Fruit fly (Drosophila melanogaster) whole organism, pupa: ENCODE data around the gene Non3.

ENCODE experiments used
- CG15710 ChIP-seq: fragments of 200-800 bp; sonication (Bioruptor generic); optimal IDR thresholded peaks from 2 replicates; lab custom pipeline; 2018; ENCODE audit warnings: missing biosample characterization, mild to moderate bottlenecking, missing genetic modification characterization, moderate library complexity
- CG34367 ChIP-seq: fragments of 200-800 bp; sonication (Bioruptor generic); optimal IDR thresholded peaks from 2 replicates; lab custom pipeline; 2018; ENCODE audit warnings: missing biosample characterization, mild to moderate bottlenecking, missing genetic modification characterization
- CG4496 ChIP-seq: fragments of 200-800 bp; sonication (Bioruptor generic); IDR thresholded peaks from 3 replicates; pipeline ENCODE4 v1.3.6; 2022; ENCODE audit warnings: missing biosample characterization, missing genetic modification characterization
- D1 ChIP-seq: fragments of 200-800 bp; sonication (Bioruptor generic); optimal IDR thresholded peaks from 2 replicates; lab custom pipeline; 2018; ENCODE audit warnings: missing biosample characterization, mild to moderate bottlenecking, missing genetic modification characterization, moderate library complexity
- Ets98B ChIP-seq: fragments of 200-800 bp; sonication (Bioruptor generic); IDR thresholded peaks from 2 replicates; pipeline ENCODE4 v1.3.6; 2022; ENCODE audit warnings: missing biosample characterization, missing genetic modification characterization
- Pif1A ChIP-seq: fragments of 200-800 bp; sonication (Bioruptor generic); optimal IDR thresholded peaks from 3 replicates; lab custom pipeline; 2016; ENCODE audit warnings: missing biosample characterization, missing genetic modification characterization
- rn ChIP-seq: fragments of 200-800 bp; sonication (Bioruptor generic); IDR thresholded peaks from 2 replicates; pipeline ENCODE4 v1.3.6; 2022; ENCODE audit warnings: missing biosample characterization, missing genetic modification characterization

Non3 gene

DNA sequence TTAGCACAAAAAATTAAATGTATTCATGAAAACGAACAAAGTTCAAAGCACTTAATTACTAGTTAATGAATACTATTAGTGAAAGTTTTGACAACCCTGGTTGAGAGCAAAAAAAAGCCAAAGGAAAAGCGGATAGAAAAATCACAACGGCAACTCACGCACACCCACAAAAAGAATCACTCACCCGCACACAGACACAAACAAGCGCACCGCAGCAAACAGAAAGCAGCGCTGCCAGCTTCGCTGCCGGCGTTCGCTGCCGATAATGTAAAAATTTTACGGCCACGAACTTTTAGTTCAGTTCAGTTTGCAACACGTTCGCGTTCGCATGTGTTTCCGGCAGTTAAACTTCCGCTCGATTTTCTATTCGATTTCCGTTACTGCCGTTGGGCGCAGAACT, 44.0 kb downstream of the Non3 start, which contains the start of gene CG18599:
Gene CG18599 (plus strand): TSS at position 301 of the 400 bp plus-strand sequence.
- no peak for TF ChIP-seq CG4496
- no peak for TF ChIP-seq Ets98B
- no peak for TF ChIP-seq Pif1A (GFP tag; lab: Kevin White, UChicago)
- TF ChIP-seq rn, result no peak

DNA sequence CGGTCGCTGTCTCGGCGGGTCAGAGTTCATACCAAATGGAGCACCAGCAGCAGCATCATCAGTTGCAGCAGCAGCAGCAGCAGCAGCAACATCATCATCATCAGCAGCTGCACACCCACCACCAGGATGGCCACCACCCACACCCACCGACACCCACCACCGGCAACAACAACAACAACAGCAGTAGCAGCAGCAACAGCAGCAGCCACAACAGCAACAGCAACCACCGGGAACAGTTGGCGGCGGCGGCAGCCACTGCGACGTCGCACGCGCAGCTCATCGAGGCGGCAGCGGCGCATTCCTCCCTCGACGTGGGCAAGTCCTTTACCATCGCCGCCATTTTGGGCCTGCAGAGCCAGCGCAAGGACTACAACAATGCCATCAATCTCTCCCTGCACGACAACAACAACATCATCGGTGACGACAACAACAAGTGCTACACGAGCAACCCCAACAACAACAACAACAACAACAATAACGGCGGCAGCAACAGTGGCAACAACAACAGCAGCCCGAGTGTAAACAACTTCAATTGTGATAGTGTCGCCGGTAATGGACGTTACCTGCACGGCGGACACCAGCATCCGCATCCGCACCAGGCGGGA, 46.3 kb downstream of the Non3 start:
- no peak for TF ChIP-seq D1 (tag; lab: Kevin White, UChicago)
- TF ChIP-seq CG15710 (tag; lab: Kevin White, UChicago), result no peak
- no peak for TF ChIP-seq CG34367 (tag; lab: Kevin White, UChicago)
